Worm (Caenorhabditis elegans): Measurements from ENCODE around the gene phat-5.

Gene phat-5

ce11 chrV:4122415-4122814 lies at the start of gene phat-5:
phat-5 (minus strand) TSS chrV:4122515.
- TF ChIP-seq dsc-1 (tag; optimal IDR thresholded peaks at IDR 0.05) (no peak), ceh-8 (GFP tag; optimal IDR thresholded peaks at IDR 0.05) (no peak), blmp-1 (tag; optimal IDR thresholded peaks at IDR 0.05) (no peak), ztf-4 (tag; optimal IDR thresholded peaks at IDR 0.05) (no peak), jun-1 (tag; optimal IDR thresholded peaks at IDR 0.05) (no peak), swsn-7 (tag; optimal IDR thresholded peaks at IDR 0.05) (no peak), efl-1 (optimal IDR thresholded peaks at IDR 0.05) (no peak), efl-1 (GFP tag; optimal IDR thresholded peaks at IDR 0.05 in 1 of 2) (no peak), rnt-1 (tag; optimal IDR thresholded peaks at IDR 0.05) (no peak), egl-13 (tag; optimal IDR thresholded peaks at IDR 0.05) (no peak)

- TF ChIP-seq dpl-1 (GFP tag; optimal IDR thresholded peaks at IDR 0.05) (no peak), egl-27 (tag; optimal IDR thresholded peaks at IDR 0.05) (no peak), efl-1 (optimal IDR thresholded peaks at IDR 0.05) (no peak), efl-1 (GFP tag; optimal IDR thresholded peaks at IDR 0.05 in 1 of 2) (peak in 1 of 2 experiments; percentile 68)
These were observed 47.8 kb upstream of the phat-5 start, which contains the start of gene Y45G5AM.7 for ce11 chrV:4170138-4170537. Y45G5AM.7 (minus strand) TSS chrV:4170238.

ce11 chrV:4169658-4170057 lies 47.3 kb upstream of the phat-5 start:
- TF ChIP-seq lin-35 (GFP tag; optimal IDR thresholded peaks at IDR 0.05) (peak in 1 of 2 experiments; percentile 60), efl-1 (optimal IDR thresholded peaks at IDR 0.05) (peak; percentile 29 to 31), efl-1 (GFP tag; optimal IDR thresholded peaks at IDR 0.05 in 1 of 2) (peak; percentile 41 to 94), dpl-1 (GFP tag; optimal IDR thresholded peaks at IDR 0.05) (peak in 2 of 3 experiments; percentile 25 to 54), grh-1 (GFP tag; IDR thresholded peaks at IDR 0.05) (no peak), elt-2 (tag; optimal IDR thresholded peaks at IDR 0.05) (no peak), ztf-11 (tag; optimal IDR thresholded peaks at IDR 0.05) (no peak), nhr-71 (tag; optimal IDR thresholded peaks at IDR 0.05) (no peak), pag-3 (tag; optimal IDR thresholded peaks at IDR 0.05; ENCODE audit: borderline replicate concordance, insufficient read depth) (no peak), lin-15B (tag; optimal IDR thresholded peaks at IDR 0.05) (peak; percentile 37)

- TF ChIP-seq xbp-1 (tag; optimal IDR thresholded peaks at IDR 0.05) (no peak), lin-13 (GFP tag; optimal IDR thresholded peaks at IDR 0.05) (no peak), efl-1 (optimal IDR thresholded peaks at IDR 0.05) (no peak), efl-1 (GFP tag; optimal IDR thresholded peaks at IDR 0.05 in 1 of 2) (no peak), aly-2 (tag; optimal IDR thresholded peaks at IDR 0.05) (no peak), Y116A8C.19 (tag; optimal IDR thresholded peaks at IDR 0.05; ENCODE audit: borderline replicate concordance) (no peak), sox-4 (tag; optimal IDR thresholded peaks at IDR 0.05) (no peak), sptf-1 (tag; optimal IDR thresholded peaks at IDR 0.05) (no peak), nhr-90 (tag; optimal IDR thresholded peaks at IDR 0.05; ENCODE audit: poor library complexity) (no peak), egl-27 (tag; optimal IDR thresholded peaks at IDR 0.05) (no peak), alr-1 (tag; optimal IDR thresholded peaks at IDR 0.05; ENCODE audit: borderline replicate concordance) (no peak), zip-4 (GFP tag; optimal IDR thresholded peaks at IDR 0.05) (no peak), fkh-8 (tag; optimal IDR thresholded peaks at IDR 0.05) (no peak), egl-13 (tag; optimal IDR thresholded peaks at IDR 0.05) (no peak), lin-39 (tag; optimal IDR thresholded peaks at IDR 0.05) (no peak), fos-1 (tag; optimal IDR thresholded peaks at IDR 0.05) (no peak), C04F5.9 (tag; optimal IDR thresholded peaks at IDR 0.05) (no peak), fkh-10 (GFP tag; optimal IDR thresholded peaks at IDR 0.05) (no peak), ceh-63 (GFP tag; optimal IDR thresholded peaks at IDR 0.05) (no peak), unc-30 (tag; optimal IDR thresholded peaks at IDR 0.05) (no peak)
These were observed 45.7 kb upstream of the phat-5 start for ce11 chrV:4168045-4168444.
